Worm (Caenorhabditis elegans) whole organism, midembryonic: Measurements from ENCODE around the gene F11E6.11.

ENCODE experiments used
- T22C8.4 ChIP-seq: fragments of 200-800 bp; sonication (Bioruptor generic); IDR thresholded peaks from 2 replicates; pipeline ENCODE4 v1.3.6; 2022; ENCODE audit warnings: missing genetic modification characterization, missing compliant biosample characterization
- flt-1 ChIP-seq: fragments of 200-800 bp; sonication (Bioruptor generic); IDR thresholded peaks from 2 replicates; pipeline ENCODE4 v1.3.6; 2022; ENCODE audit warnings: missing genetic modification characterization, missing compliant biosample characterization
- klf-2 ChIP-seq: fragments of 200-800 bp; sonication (Bioruptor generic); conservative IDR thresholded peaks from 2 replicates; pipeline ENCODE4 v1.3.6; 2022; ENCODE audit warnings: missing genetic modification reagents, missing genetic modification characterization, missing compliant biosample characterization
- med-1 ChIP-seq: sonication (generic microtip); optimal IDR thresholded peaks from 2 replicates; lab custom pipeline; 2017; ENCODE audit warnings: missing genetic modification characterization, mild to moderate bottlenecking, missing compliant biosample characterization, antibody characterized with exemption, missing genetic modification reagents; ENCODE audit not compliant: insufficient read depth
- ref-1 ChIP-seq: fragments of 200-800 bp; sonication (Bioruptor generic); conservative IDR thresholded peaks from 2 replicates; pipeline ENCODE4 v1.3.6; 2022; ENCODE audit warnings: missing genetic modification reagents, missing genetic modification characterization, missing compliant biosample characterization
- tab-1 ChIP-seq: fragments of 200-800 bp; sonication (Bioruptor generic); IDR thresholded peaks from 2 replicates; pipeline ENCODE4 v1.3.6; 2022; ENCODE audit warnings: missing genetic modification characterization, missing compliant biosample characterization
- ztf-23 ChIP-seq: fragments of 200-800 bp; sonication (Bioruptor generic); IDR thresholded peaks from 2 replicates; pipeline ENCODE4 v1.3.6; 2022; ENCODE audit warnings: missing genetic modification reagents, missing genetic modification characterization, missing compliant biosample characterization
- ztf-29 ChIP-seq: fragments of 200-800 bp; sonication (Bioruptor generic); IDR thresholded peaks from 2 replicates; pipeline ENCODE4 v1.3.6; 2022; ENCODE audit warnings: missing genetic modification reagents, missing genetic modification characterization, missing compliant biosample characterization

ce11 chrIV:17395910-17396309 is 46.7 kb upstream of the F11E6.11 start, which contains the start of gene sru-15:
- TF ChIP-seq klf-2 (GFP tag; lab: Robert Waterston, UW) (no peak), ztf-29 (GFP tag; lab: Robert Waterston, UW) (no peak), tab-1 (GFP tag; lab: Robert Waterston, UW) (no peak), ref-1 (GFP tag; lab: Robert Waterston, UW) (no peak), flt-1 (GFP tag; lab: Robert Waterston, UW) (no peak), med-1 (GFP tag; lab: Kevin White, UChicago) (no peak), T22C8.4 (GFP tag; lab: Robert Waterston, UW) (no peak), ztf-23 (GFP tag; lab: Robert Waterston, UW) (no peak)
